Worm (Caenorhabditis elegans): Measurements from ENCODE around the gene T03D8.6.

- no peak for TF ChIP-seq tab-1 (GFP tag; IDR thresholded peaks at IDR 0.05)
- TF ChIP-seq ref-1 (GFP tag; conservative IDR thresholded peaks at IDR 0.05), result no peak
- no peak for TF ChIP-seq flt-1 (GFP tag; IDR thresholded peaks at IDR 0.05)
- TF ChIP-seq klf-2 (GFP tag; conservative IDR thresholded peaks at IDR 0.05), result no peak
- no peak for TF ChIP-seq med-1 (GFP tag; optimal IDR thresholded peaks at IDR 0.05; ENCODE audit: insufficient read depth)
- TF ChIP-seq ztf-29 (GFP tag; IDR thresholded peaks at IDR 0.05), result no peak
- no peak for TF ChIP-seq ztf-23 (GFP tag; IDR thresholded peaks at IDR 0.05)
- no peak for TF ChIP-seq T22C8.4 (GFP tag; IDR thresholded peaks at IDR 0.05)
These were observed 6.5 kb downstream of the T03D8.6 start for ce11 chrV:20813646-20814045.
